Fruit fly (Drosophila melanogaster) whole organism, prepupa: ENCODE results near the gene opa.
A peak's percentile ranks its signal among the peaks of the same experiment; 100 is the strongest.

Experiments
- CG10631 ChIP-seq: fragments of 200-800 bp; sonication (Bioruptor generic); optimal IDR thresholded peaks from 2 replicates; lab custom pipeline; 2016; ENCODE audit warnings: missing biosample characterization, missing genetic modification characterization
- CG10669 ChIP-seq: fragments of 200-800 bp; sonication (Bioruptor generic); optimal IDR thresholded peaks from 3 replicates; lab custom pipeline; 2018; ENCODE audit warnings: missing biosample characterization, mild to moderate bottlenecking, missing genetic modification characterization, moderate library complexity
- CG11902 ChIP-seq: fragments of 200-800 bp; sonication (Bioruptor generic); optimal IDR thresholded peaks from 3 replicates; lab custom pipeline; 2016; ENCODE audit warnings: missing biosample characterization, missing genetic modification characterization
- CG15336 ChIP-seq: fragments of 200-800 bp; sonication (Bioruptor generic); IDR thresholded peaks from 2 replicates; pipeline ENCODE4 v1.3.6; 2022; ENCODE audit warnings: missing biosample characterization, missing genetic modification characterization
- CG1621 ChIP-seq: fragments of 200-800 bp; sonication (Bioruptor generic); optimal IDR thresholded peaks from 3 replicates; lab custom pipeline; 2018; ENCODE audit warnings: missing biosample characterization, mild to moderate bottlenecking, missing genetic modification characterization
- CG16779 ChIP-seq: fragments of 200-800 bp; sonication (Bioruptor generic); optimal IDR thresholded peaks from 3 replicates; lab custom pipeline; 2017; ENCODE audit warnings: missing biosample characterization, mild to moderate bottlenecking, missing genetic modification characterization
- CG3032 ChIP-seq: fragments of 200-800 bp; optimal IDR thresholded peaks from 2 replicates; lab custom pipeline; 2019; ENCODE audit warnings: missing biosample characterization, mild to moderate bottlenecking, missing genetic modification characterization, moderate library complexity
- CG32006 ChIP-seq: fragments of 200-800 bp; sonication (Bioruptor generic); optimal IDR thresholded peaks from 3 replicates; lab custom pipeline; 2017; ENCODE audit warnings: missing biosample characterization, mild to moderate bottlenecking, missing genetic modification characterization
- CG3919 ChIP-seq: fragments of 200-800 bp; sonication (Bioruptor generic); optimal IDR thresholded peaks from 3 replicates; lab custom pipeline; 2016; ENCODE audit warnings: missing biosample characterization, missing genetic modification characterization
- CG6163 ChIP-seq: fragments of 200-800 bp; sonication (Bioruptor generic); IDR thresholded peaks from 3 replicates; pipeline ENCODE4 v1.3.6; 2022; ENCODE audit warnings: missing biosample characterization, missing genetic modification characterization
- CG6808 ChIP-seq: fragments of 200-800 bp; sonication (Bioruptor generic); optimal IDR thresholded peaks from 3 replicates; lab custom pipeline; 2017; ENCODE audit warnings: missing biosample characterization, missing genetic modification characterization, mild to moderate bottlenecking, moderate library complexity, missing genetic modification reagents
- CG6854 ChIP-seq: fragments of 200-800 bp; sonication (Bioruptor generic); optimal IDR thresholded peaks from 2 replicates; lab custom pipeline; 2017; ENCODE audit warnings: missing biosample characterization, mild to moderate bottlenecking, missing genetic modification characterization
- CG8119 ChIP-seq: fragments of 200-800 bp; sonication (Bioruptor generic); IDR thresholded peaks from 3 replicates; pipeline ENCODE4 v1.3.6; 2022; ENCODE audit warnings: missing biosample characterization, missing genetic modification characterization
- CG8319 ChIP-seq: fragments of 200-800 bp; sonication (Bioruptor generic); optimal IDR thresholded peaks from 3 replicates; lab custom pipeline; 2016; ENCODE audit warnings: missing biosample characterization, missing genetic modification characterization
- CG8632 ChIP-seq: fragments of 200-800 bp; sonication (Bioruptor generic); optimal IDR thresholded peaks from 3 replicates; lab custom pipeline; 2016; ENCODE audit warnings: missing biosample characterization, missing genetic modification characterization
- Eip75B ChIP-seq: fragments of 200-800 bp; sonication (Bioruptor generic); optimal IDR thresholded peaks from 3 replicates; lab custom pipeline; 2016; ENCODE audit warnings: missing biosample characterization, missing genetic modification characterization
- Eip78C ChIP-seq: fragments of 200-800 bp; sonication (Bioruptor generic); peaks from one replicate; lab custom pipeline; 2016; ENCODE audit warnings: missing biosample characterization, missing genetic modification characterization
- Ets21C ChIP-seq: fragments of 200-800 bp; sonication (Bioruptor generic); optimal IDR thresholded peaks from 3 replicates; lab custom pipeline; 2016; ENCODE audit warnings: missing biosample characterization, missing genetic modification characterization
- Ets96B ChIP-seq: fragments of 200-800 bp; optimal IDR thresholded peaks from 2 replicates; lab custom pipeline; 2019; ENCODE audit warnings: missing biosample characterization, mild to moderate bottlenecking, missing genetic modification characterization, moderate library complexity
- Hr39 ChIP-seq: fragments of 200-800 bp; sonication (Bioruptor generic); optimal IDR thresholded peaks from 2 replicates; lab custom pipeline; 2016; ENCODE audit warnings: missing biosample characterization, missing genetic modification characterization
- Hr4 ChIP-seq: fragments of 200-800 bp; sonication (Bioruptor generic); optimal IDR thresholded peaks from 3 replicates; lab custom pipeline; 2016; ENCODE audit warnings: missing biosample characterization, missing genetic modification characterization
- Met ChIP-seq: fragments of 200-800 bp; sonication (Bioruptor generic); optimal IDR thresholded peaks from 3 replicates; lab custom pipeline; 2016; ENCODE audit warnings: missing biosample characterization, missing genetic modification characterization
- OdsH ChIP-seq: fragments of 200-800 bp; sonication (Bioruptor generic); optimal IDR thresholded peaks from 3 replicates; lab custom pipeline; 2016; ENCODE audit warnings: missing biosample characterization, missing genetic modification characterization
- achi ChIP-seq: fragments of 200-800 bp; sonication (Bioruptor generic); optimal IDR thresholded peaks from 3 replicates; lab custom pipeline; 2016; ENCODE audit warnings: missing biosample characterization, missing genetic modification characterization
- acj6 ChIP-seq: fragments of 200-800 bp; sonication (Bioruptor generic); optimal IDR thresholded peaks from 3 replicates; lab custom pipeline; 2016; ENCODE audit warnings: missing biosample characterization, missing genetic modification characterization
- dsx ChIP-seq: fragments of 200-800 bp; optimal IDR thresholded peaks from 3 replicates; lab custom pipeline; 2019; ENCODE audit warnings: missing biosample characterization, mild to moderate bottlenecking, missing genetic modification characterization, moderate library complexity; ENCODE audit not compliant: poor library complexity, severe bottlenecking
- eg ChIP-seq: fragments of 200-800 bp; sonication (Bioruptor generic); IDR thresholded peaks from 3 replicates; pipeline ENCODE4 v1.3.6; 2022; ENCODE audit warnings: missing biosample characterization, missing genetic modification characterization
- fd59A ChIP-seq: fragments of 200-800 bp; sonication (Bioruptor generic); optimal IDR thresholded peaks from 2 replicates; lab custom pipeline; 2017; ENCODE audit warnings: missing biosample characterization, mild to moderate bottlenecking, missing genetic modification characterization, missing genetic modification reagents
- fkh ChIP-seq: fragments of 200-800 bp; sonication (Bioruptor generic); optimal IDR thresholded peaks from 3 replicates; lab custom pipeline; 2017; ENCODE audit warnings: missing biosample characterization, mild to moderate bottlenecking, missing genetic modification characterization, moderate library complexity
- net ChIP-seq: fragments of 200-800 bp; sonication (Bioruptor generic); optimal IDR thresholded peaks from 3 replicates; lab custom pipeline; 2016; ENCODE audit warnings: missing biosample characterization, missing genetic modification characterization
- salr ChIP-seq, 2 experiments: fragments of 200-800 bp; sonication (Bioruptor generic); optimal IDR thresholded peaks; 3 replicates each; lab custom pipeline; 2016 to 2018; ENCODE audit warnings: missing biosample characterization in 2 of 2, missing genetic modification characterization in 2 of 2, mild to moderate bottlenecking in 1 of 2
- ss ChIP-seq, 2 experiments: fragments of 200-800 bp; sonication (Bioruptor generic); optimal IDR thresholded peaks; 2 replicates in 1 of 2; 3 replicates in 1 of 2; lab custom pipeline; 2017 to 2018; ENCODE audit warnings: mild to moderate bottlenecking in 2 of 2, missing biosample characterization in 2 of 2, missing genetic modification characterization in 2 of 2, moderate library complexity in 1 of 2
- svp ChIP-seq: fragments of 200-800 bp; sonication (Bioruptor generic); peaks from one replicate; lab custom pipeline; 2016; ENCODE audit warnings: missing biosample characterization, missing genetic modification characterization
- vri ChIP-seq: fragments of 200-800 bp; sonication (Bioruptor generic); optimal IDR thresholded peaks from 3 replicates; lab custom pipeline; 2016; ENCODE audit warnings: missing biosample characterization, mild to moderate bottlenecking, missing genetic modification characterization

opa gene

DNA sequence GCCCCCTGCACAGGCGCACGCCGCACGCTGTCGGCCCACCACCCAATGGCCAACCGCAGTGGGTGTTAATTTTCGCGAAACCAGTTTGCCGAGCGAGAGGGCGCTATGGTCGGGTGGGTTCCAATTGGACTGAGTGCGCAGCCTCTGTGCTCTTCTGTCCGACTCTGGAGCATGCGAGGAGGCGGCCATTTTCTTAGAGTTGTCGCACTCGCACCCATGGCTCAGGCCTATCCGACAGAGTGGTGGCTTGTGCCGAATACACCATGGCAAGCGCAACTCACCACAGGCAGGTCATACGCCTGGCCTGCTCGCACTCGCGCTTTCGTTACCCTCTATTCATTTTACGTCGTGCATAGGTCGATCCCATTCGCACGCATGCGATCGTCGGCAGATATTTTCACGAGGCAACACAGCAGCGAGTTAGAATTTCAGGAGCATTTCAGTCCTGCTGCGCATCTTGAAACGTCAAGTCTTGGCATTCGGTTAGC lies at the start of gene opa:
opa (plus strand) TSS at position 441 of the 488 bp plus-strand sequence.
- TF ChIP-seq CG16779 (tag; lab: Kevin White, UChicago) (no peak), eg (GFP tag; lab: Robert Waterston, UW) (0 out of 3 replicates have a peak, but pooled peaks have one; percentile 18), Ets21C (GFP tag; lab: Kevin White, UChicago) (no peak), Eip75B (no peak), ss (GFP tag; optimal IDR thresholded peaks at IDR 0.05; lab: Kevin White, UChicago) (peak in 1 of 2 experiments; percentile 17), svp (GFP tag; lab: Kevin White, UChicago) (peak; percentile 4), CG6163 (GFP tag; lab: Robert Waterston, UW) (peak; percentile 35; the same call in 1 of the 3 replicates)

dm6 chr3R:4804126-4804649 lies 48.4 kb upstream of the opa start:
- peak; percentile 1 for TF ChIP-seq CG16779 (tag; lab: Kevin White, UChicago)
- TF ChIP-seq Hr39 (GFP tag; lab: Kevin White, UChicago): no peak
- TF ChIP-seq ss (GFP tag; optimal IDR thresholded peaks at IDR 0.05; lab: Kevin White, UChicago): peak in 1 of 2 experiments; percentile 24
- TF ChIP-seq Hr4 (GFP tag; lab: Kevin White, UChicago): peak; percentile 11
- no peak for TF ChIP-seq eg (GFP tag; lab: Robert Waterston, UW)
- peak; percentile 64 for TF ChIP-seq Eip78C (GFP tag; lab: Kevin White, UChicago)
- peak; percentile 30; the same call in 1 of the 3 replicates for TF ChIP-seq CG8119 (GFP tag; lab: Robert Waterston, UW)

dm6 chr3R:4804828-4805707 lies 47.5 kb upstream of the opa start:
- TF ChIP-seq CG11902 (GFP tag; lab: Kevin White, UChicago) (no peak), CG10631 (GFP tag; lab: Kevin White, UChicago) (peak; percentile 30), dsx (GFP tag; lab: Kevin White, UChicago) (peak; percentile 28), eg (GFP tag; lab: Robert Waterston, UW) (0 out of 3 replicates have a peak, but pooled peaks have one; percentile 6), fd59A (GFP tag; lab: Kevin White, UChicago) (no peak), CG3032 (tag; lab: Kevin White, UChicago) (peak; percentile 45), CG15336 (peak; percentile 54), Met (GFP tag; lab: Kevin White, UChicago) (no peak), acj6 (GFP tag; lab: Kevin White, UChicago) (peak; percentile 32), Ets96B (tag; lab: Kevin White, UChicago) (peak; percentile 20), CG6808 (GFP tag; lab: Kevin White, UChicago) (peak; percentile 5), vri (GFP tag; lab: Kevin White, UChicago) (peak; percentile 6), CG8319 (GFP tag; lab: Kevin White, UChicago) (no peak), CG8119 (GFP tag; lab: Robert Waterston, UW) (peak; percentile 56), CG6163 (GFP tag; lab: Robert Waterston, UW) (0 out of 3 replicates have a peak, but pooled peaks have one; percentile 8), OdsH (GFP tag; lab: Kevin White, UChicago) (peak; percentile 30), CG1621 (tag; lab: Kevin White, UChicago) (no peak), CG10669 (GFP tag; lab: Kevin White, UChicago) (peak; percentile 13), fkh (GFP tag; lab: Kevin White, UChicago) (peak; percentile 64), salr (GFP tag; optimal IDR thresholded peaks at IDR 0.05; lab: Kevin White, UChicago) (peak in 1 of 2 experiments; percentile 10), CG32006 (GFP tag; lab: Kevin White, UChicago) (peak; percentile 37), CG6854 (GFP tag; lab: Kevin White, UChicago) (no peak), Eip78C (GFP tag; lab: Kevin White, UChicago) (peak; percentile 31), CG8632 (GFP tag; lab: Kevin White, UChicago) (no peak), CG3919 (GFP tag; lab: Kevin White, UChicago) (peak; percentile 12), net (GFP tag; lab: Kevin White, UChicago) (peak; percentile 2), achi (peak; percentile 1)
